Worm (Caenorhabditis elegans): Measurements from ENCODE around the gene C07B5.6.

- TF ChIP-seq klf-2 (GFP tag; conservative IDR thresholded peaks at IDR 0.05) (no peak), ref-1 (GFP tag; conservative IDR thresholded peaks at IDR 0.05) (no peak), ztf-29 (GFP tag; IDR thresholded peaks at IDR 0.05) (no peak), cog-1 (tag; optimal IDR thresholded peaks at IDR 0.05) (no peak), T22C8.4 (GFP tag; IDR thresholded peaks at IDR 0.05) (no peak), ztf-23 (GFP tag; IDR thresholded peaks at IDR 0.05) (no peak), flt-1 (GFP tag; IDR thresholded peaks at IDR 0.05) (no peak)
Measured at ce11 chrX:9543352-9543751, 24.5 kb downstream of the C07B5.6 start, which contains the start of gene F49E2.5.
